Worm (Caenorhabditis elegans) whole organism, L2 larva: ENCODE results near the gene nhr-267.

Experiments
- ama-1 ChIP-seq: fragments of 150-350 bp; optimal IDR thresholded peaks from 2 replicates; lab custom pipeline; 2018; ENCODE audit warnings: inconsistent platforms
- crh-2 ChIP-seq: sonication (generic microtip); optimal IDR thresholded peaks from 2 replicates; lab custom pipeline; 2017; ENCODE audit warnings: missing biosample characterization, missing genetic modification characterization
- egl-27 ChIP-seq: sonication (generic microtip); optimal IDR thresholded peaks from 3 replicates; lab custom pipeline; 2017; ENCODE audit warnings: missing biosample characterization, missing genetic modification reagents, missing genetic modification characterization
- nhr-77 ChIP-seq: fragments of 150-350 bp; optimal IDR thresholded peaks from 2 replicates; lab custom pipeline; 2014; ENCODE audit warnings: missing biosample characterization, missing genetic modification characterization
- sma-3 ChIP-seq: sonication (generic microtip); optimal IDR thresholded peaks from 2 replicates; lab custom pipeline; 2016; ENCODE audit warnings: missing genetic modification reagents, missing genetic modification characterization, missing compliant biosample characterization
- snpc-4 ChIP-seq: fragments of 150-350 bp; optimal IDR thresholded peaks from 2 replicates; lab custom pipeline; 2014; ENCODE audit warnings: missing biosample characterization, missing genetic modification characterization
- unc-39 ChIP-seq: fragments of 150-350 bp; optimal IDR thresholded peaks from 2 replicates; lab custom pipeline; 2014; ENCODE audit warnings: missing biosample characterization, missing genetic modification characterization
- unc-62 ChIP-seq: fragments of 150-350 bp; optimal IDR thresholded peaks from 2 replicates; lab custom pipeline; 2014; ENCODE audit warnings: missing biosample characterization, missing genetic modification reagents, missing genetic modification characterization
- zag-1 ChIP-seq: fragments of 150-350 bp; optimal IDR thresholded peaks from 2 replicates; lab custom pipeline; 2014; ENCODE audit warnings: missing biosample characterization, missing genetic modification characterization
- ztf-11 ChIP-seq: sonication (generic microtip); optimal IDR thresholded peaks from 2 replicates; lab custom pipeline; 2017; ENCODE audit warnings: missing biosample characterization, missing genetic modification characterization

ce11 chrIV:9330755-9331154 lies 44.5 kb upstream of the nhr-267 start, which contains the start of gene nspg-7.1:
- TF ChIP-seq ztf-11 (tag; lab: Kevin White, UChicago) = no peak
- no peak for TF ChIP-seq unc-39 (tag; lab: Kevin White, UChicago)
- no peak for TF ChIP-seq nhr-77
- TF ChIP-seq snpc-4 (tag; lab: Kevin White, UChicago) = no peak
- no peak for TF ChIP-seq ama-1 (lab: Kevin White, UChicago)
- no peak for TF ChIP-seq sma-3 (GFP tag; lab: Kevin White, UChicago)
- no peak for TF ChIP-seq crh-2 (tag; lab: Kevin White, UChicago)
- TF ChIP-seq egl-27 (tag; lab: Kevin White, UChicago) = no peak
- TF ChIP-seq zag-1 (tag; lab: Kevin White, UChicago) = no peak
- TF ChIP-seq unc-62 = no peak
